Worm (Caenorhabditis elegans) whole organism, L3 larva: ENCODE measurements around the gene ZK673.6.

Experiments
- ZK546.5 ChIP-seq: sonication (generic microtip); optimal IDR thresholded peaks from 2 replicates; lab custom pipeline; 2017; ENCODE audit warnings: missing biosample characterization, missing genetic modification characterization
- fkh-10 ChIP-seq: sonication (generic microtip); optimal IDR thresholded peaks from 2 replicates; lab custom pipeline; 2017; ENCODE audit warnings: missing biosample characterization, missing genetic modification reagents, missing genetic modification characterization
- jun-1 ChIP-seq: fragments of 150-350 bp; optimal IDR thresholded peaks from 2 replicates; lab custom pipeline; 2014; ENCODE audit warnings: missing biosample characterization, missing genetic modification reagents, missing genetic modification characterization
- skn-1 ChIP-seq: fragments of 150-350 bp; optimal IDR thresholded peaks from 2 replicates; lab custom pipeline; 2014; ENCODE audit warnings: missing biosample characterization, missing genetic modification characterization

- TF ChIP-seq skn-1 (tag; lab: Kevin White, UChicago), result no peak
- TF ChIP-seq fkh-10 (GFP tag; lab: Kevin White, UChicago), result no peak
- TF ChIP-seq ZK546.5, result no peak
- no peak for TF ChIP-seq jun-1 (tag; lab: Kevin White, UChicago)
Measured at ce11 chrII:10494467-10494866, 30.3 kb upstream of the ZK673.6 start, which contains the start of gene ZK666.14.
